Worm (Caenorhabditis elegans) whole organism, L2 larva: ENCODE results near the gene wip-1.

Source experiments
- ama-1 ChIP-seq: fragments of 150-350 bp; optimal IDR thresholded peaks from 2 replicates; lab custom pipeline; 2018; ENCODE audit warnings: inconsistent platforms
- ceh-16 ChIP-seq: fragments of 150-350 bp; optimal IDR thresholded peaks from 2 replicates; lab custom pipeline; 2014; ENCODE audit warnings: missing biosample characterization, missing genetic modification characterization
- fos-1 ChIP-seq: fragments of 150-350 bp; optimal IDR thresholded peaks from 2 replicates; lab custom pipeline; 2014; ENCODE audit warnings: missing biosample characterization, missing genetic modification characterization
- lsy-2 ChIP-seq, 2 experiments: fragments of 150-350 bp in 1 of 2; sonication (generic microtip) in 1 of 2; optimal IDR thresholded peaks; 2 replicates each; lab custom pipeline; 2014 to 2017; ENCODE audit warnings: missing biosample characterization in 2 of 2, missing genetic modification characterization in 2 of 2
- nhr-25 ChIP-seq: fragments of 150-350 bp; sonication (generic microtip); optimal IDR thresholded peaks from 3 replicates; lab custom pipeline; 2014; ENCODE audit warnings: missing biosample characterization, missing genetic modification characterization
- nhr-77 ChIP-seq: fragments of 150-350 bp; optimal IDR thresholded peaks from 2 replicates; lab custom pipeline; 2014; ENCODE audit warnings: missing biosample characterization, missing genetic modification characterization
- skn-1 ChIP-seq: sonication (generic microtip); optimal IDR thresholded peaks from 2 replicates; lab custom pipeline; 2017; ENCODE audit warnings: missing biosample characterization, missing genetic modification characterization

- TF ChIP-seq ceh-16 (tag; lab: Kevin White, UChicago) (no peak), nhr-25 (peak; percentile 44), nhr-77 (tag; lab: Kevin White, UChicago) (no peak), skn-1 (no peak), ama-1 (lab: Kevin White, UChicago) (peak; percentile 83), lsy-2 (tag; optimal IDR thresholded peaks at IDR 0.05; lab: Kevin White, UChicago) (peak; percentile 43 to 63), fos-1 (tag; lab: Kevin White, UChicago) (peak; percentile 46)
Measured at ce11 chrIII:5024393-5024964, 6.0 kb downstream of the wip-1 start, which contains the start of gene pcf-11.
